Fruit fly (Drosophila melanogaster) whole organism, pupa: ENCODE results near the gene CG31176.

Experiments used
- CG10348 ChIP-seq: fragments of 200-800 bp; sonication (Bioruptor generic); IDR thresholded peaks from 2 replicates; pipeline ENCODE4 v1.3.6; 2022; ENCODE audit warnings: missing biosample characterization, missing genetic modification characterization
- CG12605 ChIP-seq: fragments of 200-800 bp; sonication (Bioruptor generic); IDR thresholded peaks from 2 replicates; pipeline ENCODE4 v1.3.6; 2022; ENCODE audit warnings: missing biosample characterization, missing genetic modification characterization
- CG13204 ChIP-seq: fragments of 200-800 bp; sonication (Bioruptor generic); optimal IDR thresholded peaks from 2 replicates; lab custom pipeline; 2018; ENCODE audit warnings: missing biosample characterization, mild to moderate bottlenecking, missing genetic modification characterization, moderate library complexity
- CG14655 ChIP-seq: fragments of 200-800 bp; sonication (Bioruptor generic); optimal IDR thresholded peaks from 3 replicates; lab custom pipeline; 2017; ENCODE audit warnings: mild to moderate bottlenecking, missing biosample characterization, missing genetic modification reagents, missing genetic modification characterization
- CG15710 ChIP-seq: fragments of 200-800 bp; sonication (Bioruptor generic); optimal IDR thresholded peaks from 2 replicates; lab custom pipeline; 2018; ENCODE audit warnings: missing biosample characterization, mild to moderate bottlenecking, missing genetic modification characterization, moderate library complexity
- CG17806 ChIP-seq: fragments of 200-800 bp; sonication (Bioruptor generic); optimal IDR thresholded peaks from 2 replicates; lab custom pipeline; 2018; ENCODE audit warnings: missing biosample characterization, mild to moderate bottlenecking, missing genetic modification characterization, moderate library complexity
- CG32121 ChIP-seq: fragments of 200-800 bp; sonication (Bioruptor generic); IDR thresholded peaks from 2 replicates; pipeline ENCODE4 v1.3.6; 2022; ENCODE audit warnings: missing biosample characterization, missing genetic modification characterization
- CG34367 ChIP-seq: fragments of 200-800 bp; sonication (Bioruptor generic); optimal IDR thresholded peaks from 2 replicates; lab custom pipeline; 2018; ENCODE audit warnings: missing biosample characterization, mild to moderate bottlenecking, missing genetic modification characterization
- CG4496 ChIP-seq: fragments of 200-800 bp; sonication (Bioruptor generic); IDR thresholded peaks from 3 replicates; pipeline ENCODE4 v1.3.6; 2022; ENCODE audit warnings: missing biosample characterization, missing genetic modification characterization
- CG8159 ChIP-seq: fragments of 200-800 bp; sonication (Bioruptor generic); optimal IDR thresholded peaks from 3 replicates; lab custom pipeline; 2018; ENCODE audit warnings: missing biosample characterization, mild to moderate bottlenecking, missing genetic modification characterization, moderate library complexity
- CG8301 ChIP-seq: fragments of 200-800 bp; sonication (Bioruptor generic); optimal IDR thresholded peaks from 2 replicates; lab custom pipeline; 2018; ENCODE audit warnings: missing biosample characterization, mild to moderate bottlenecking, missing genetic modification characterization
- CG9948 ChIP-seq: fragments of 200-800 bp; sonication (Bioruptor generic); optimal IDR thresholded peaks from 2 replicates; lab custom pipeline; 2018; ENCODE audit warnings: missing biosample characterization, mild to moderate bottlenecking, missing genetic modification characterization, moderate library complexity
- D1 ChIP-seq: fragments of 200-800 bp; sonication (Bioruptor generic); optimal IDR thresholded peaks from 2 replicates; lab custom pipeline; 2018; ENCODE audit warnings: missing biosample characterization, mild to moderate bottlenecking, missing genetic modification characterization, moderate library complexity
- EcR ChIP-seq: fragments of 200-800 bp; sonication (Bioruptor generic); optimal IDR thresholded peaks from 3 replicates; lab custom pipeline; 2019; ENCODE audit warnings: missing biosample characterization, missing genetic modification characterization, mild to moderate bottlenecking, moderate library complexity, missing genetic modification reagents
- Ets98B ChIP-seq: fragments of 200-800 bp; sonication (Bioruptor generic); IDR thresholded peaks from 2 replicates; pipeline ENCODE4 v1.3.6; 2022; ENCODE audit warnings: missing biosample characterization, missing genetic modification characterization
- Pif1A ChIP-seq: fragments of 200-800 bp; sonication (Bioruptor generic); optimal IDR thresholded peaks from 3 replicates; lab custom pipeline; 2016; ENCODE audit warnings: missing biosample characterization, missing genetic modification characterization
- Pif1B ChIP-seq: fragments of 200-800 bp; sonication (Bioruptor generic); optimal IDR thresholded peaks from 3 replicates; lab custom pipeline; 2016; ENCODE audit warnings: missing biosample characterization, missing genetic modification characterization
- Snoo ChIP-seq: fragments of 200-800 bp; sonication (Bioruptor generic); optimal IDR thresholded peaks from 3 replicates; lab custom pipeline; 2017; ENCODE audit warnings: missing biosample characterization, mild to moderate bottlenecking, missing genetic modification characterization, inconsistent platforms
- fd96Ca ChIP-seq: fragments of 200-800 bp; sonication (Bioruptor generic); IDR thresholded peaks from 3 replicates; pipeline ENCODE4 v1.3.6; 2022; ENCODE audit warnings: missing biosample characterization, missing genetic modification characterization
- gl ChIP-seq: fragments of 200-800 bp; sonication (Bioruptor generic); optimal IDR thresholded peaks from 2 replicates; lab custom pipeline; 2018; ENCODE audit warnings: missing biosample characterization, mild to moderate bottlenecking, missing genetic modification characterization
- rn ChIP-seq: fragments of 200-800 bp; sonication (Bioruptor generic); IDR thresholded peaks from 2 replicates; pipeline ENCODE4 v1.3.6; 2022; ENCODE audit warnings: missing biosample characterization, missing genetic modification characterization

The CG31176 gene

DNA sequence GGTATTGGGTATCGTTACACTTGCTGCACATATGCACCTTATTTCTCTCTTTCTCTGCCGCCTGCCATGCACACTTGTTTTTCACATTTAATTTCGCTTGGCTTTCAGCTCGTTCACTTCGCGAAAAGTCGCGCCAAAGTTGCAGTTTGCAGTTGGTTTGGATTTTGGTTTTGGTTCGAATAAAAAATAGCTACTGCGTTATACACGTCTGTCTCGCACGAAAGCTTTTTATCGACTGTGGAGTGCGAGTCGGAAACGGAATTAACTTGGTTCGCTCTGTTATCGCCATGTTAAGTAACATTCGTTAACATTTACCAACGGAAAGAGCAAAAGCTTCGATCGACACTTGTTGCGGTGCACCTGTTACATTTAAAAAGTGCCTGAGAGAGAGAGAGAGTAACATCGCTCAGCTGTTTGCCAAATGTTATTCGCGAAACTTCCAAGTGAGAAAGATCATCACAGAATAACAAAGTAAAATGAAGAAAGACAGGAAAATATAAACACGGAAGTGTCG, at the start of gene CG31176:
CG31176 (minus strand) TSS at position 241 of the 514 bp plus-strand sequence.
- TF ChIP-seq CG9948 (tag; lab: Kevin White, UChicago) (no peak), CG12605 (GFP tag; lab: Robert Waterston, UW) (peak; percentile 11; the same call in 1 of the 2 replicates)

DNA sequence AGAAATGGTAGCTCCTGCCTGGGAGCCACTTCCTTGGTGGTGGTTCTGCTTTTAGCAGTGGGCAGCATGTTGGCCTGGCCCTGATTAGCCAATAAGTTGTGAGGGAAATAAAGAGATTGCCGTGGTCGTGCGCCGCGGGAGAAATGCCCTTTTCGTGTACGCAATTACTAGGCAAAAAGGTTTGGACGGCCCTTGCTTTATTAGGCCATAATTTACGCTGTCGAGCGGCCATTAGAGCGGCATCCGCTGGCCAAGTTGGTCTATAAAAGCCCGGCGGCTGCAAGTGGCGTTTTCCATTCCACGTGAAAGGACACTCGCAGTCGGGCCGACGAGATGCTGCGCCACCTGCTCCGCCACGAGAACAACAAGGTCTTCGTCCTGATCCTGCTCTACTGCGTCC, 49.8 kb upstream of the CG31176 start, which contains the start of gene Burs:
Burs (plus strand) TSS at position 301 of the 400 bp plus-strand sequence.
- TF ChIP-seq gl (tag; lab: Kevin White, UChicago) (no peak), rn (GFP tag; lab: Robert Waterston, UW) (no peak), CG34367 (tag; lab: Kevin White, UChicago) (no peak), CG17806 (tag; lab: Kevin White, UChicago) (no peak), EcR (GFP tag; lab: Kevin White, UChicago) (no peak), CG8159 (tag; lab: Kevin White, UChicago) (no peak), CG15710 (no peak)

DNA sequence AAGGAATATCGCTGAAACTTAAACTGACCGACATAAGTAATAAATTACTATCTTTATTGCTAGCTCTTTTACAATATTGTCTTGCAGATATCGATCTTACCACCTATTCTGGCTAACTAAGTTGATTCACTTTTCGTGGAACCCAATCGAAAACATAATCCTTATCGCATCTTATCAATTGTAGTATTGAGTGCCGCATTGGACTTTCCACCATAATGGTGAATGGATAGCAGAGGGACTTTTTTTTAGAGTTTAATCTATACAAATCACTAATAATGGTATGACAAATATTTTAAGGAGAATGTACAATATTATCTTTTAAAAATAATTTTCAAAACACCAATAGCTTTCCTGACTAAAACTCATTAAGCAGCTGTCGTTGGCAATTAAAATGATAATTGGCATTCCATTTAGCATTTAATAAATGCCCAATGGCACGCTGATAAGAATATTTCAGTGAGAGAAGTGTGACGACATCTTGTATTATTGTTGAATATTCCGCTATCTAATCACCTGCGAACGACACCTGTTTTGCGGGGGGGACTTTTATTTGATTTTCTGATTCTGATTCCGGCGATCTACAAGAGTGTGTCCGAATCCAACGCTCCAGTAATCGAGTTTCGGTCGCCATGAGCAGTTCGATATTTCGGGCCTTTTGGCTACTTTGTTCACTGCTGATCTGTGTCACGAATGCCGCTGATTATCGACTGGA, 38.8 kb upstream of the CG31176 start, which contains the start of gene CG42335:
CG42335 (plus strand) TSS at position 620 of the 712 bp plus-strand sequence.
- TF ChIP-seq CG9948 (tag; lab: Kevin White, UChicago) = no peak
- no peak for TF ChIP-seq EcR (GFP tag; lab: Kevin White, UChicago)
- TF ChIP-seq fd96Ca (GFP tag; lab: Robert Waterston, UW) = no peak
- no peak for TF ChIP-seq CG8159 (tag; lab: Kevin White, UChicago)
- TF ChIP-seq CG17806 (tag; lab: Kevin White, UChicago) = no peak
- no peak for TF ChIP-seq CG8301
- TF ChIP-seq CG12605 (GFP tag; lab: Robert Waterston, UW) = no peak
- TF ChIP-seq CG14655 (GFP tag; lab: Kevin White, UChicago) = no peak
- TF ChIP-seq CG32121 (GFP tag; lab: Robert Waterston, UW) = no peak
- TF ChIP-seq D1 = no peak
- no peak for TF ChIP-seq CG4496 (GFP tag; lab: Robert Waterston, UW)
- TF ChIP-seq Snoo (tag; lab: Kevin White, UChicago) = no peak
- TF ChIP-seq Pif1B (GFP tag; lab: Kevin White, UChicago) = no peak
- no peak for TF ChIP-seq rn (GFP tag; lab: Robert Waterston, UW)
- no peak for TF ChIP-seq CG34367 (tag; lab: Kevin White, UChicago)
- TF ChIP-seq CG10348 = no peak
- TF ChIP-seq gl (tag; lab: Kevin White, UChicago) = no peak
- TF ChIP-seq Pif1A (GFP tag; lab: Kevin White, UChicago) = no peak
- no peak for TF ChIP-seq CG13204 (GFP tag; lab: Kevin White, UChicago)
- TF ChIP-seq CG15710 = no peak

DNA sequence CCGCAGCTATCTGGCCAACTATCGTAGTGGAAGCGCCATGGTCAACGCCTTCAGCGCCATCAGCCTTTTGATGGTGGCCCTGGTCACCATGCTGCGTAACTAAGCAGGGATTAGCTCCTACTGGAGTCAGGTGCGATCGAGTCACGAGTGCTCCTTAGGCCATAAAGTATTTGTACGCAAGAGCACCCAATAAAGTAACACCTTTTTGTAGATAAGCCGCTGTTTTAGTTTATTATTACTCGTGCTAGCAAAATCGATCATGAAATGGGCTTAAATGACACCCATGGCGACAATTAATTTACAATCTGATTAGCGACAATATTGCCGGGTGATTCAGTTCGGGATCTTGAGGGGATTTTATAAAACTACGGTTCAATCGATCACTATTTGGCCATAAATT, 38.1 kb upstream of the CG31176 start:
- no peak for TF ChIP-seq CG32121 (GFP tag; lab: Robert Waterston, UW)
- TF ChIP-seq Pif1B (GFP tag; lab: Kevin White, UChicago) = no peak
- TF ChIP-seq rn (GFP tag; lab: Robert Waterston, UW) = no peak
- TF ChIP-seq D1 = no peak
- TF ChIP-seq CG8301 = no peak
- TF ChIP-seq EcR (GFP tag; lab: Kevin White, UChicago) = no peak
- no peak for TF ChIP-seq CG4496 (GFP tag; lab: Robert Waterston, UW)
- TF ChIP-seq CG14655 (GFP tag; lab: Kevin White, UChicago) = no peak
- no peak for TF ChIP-seq CG8159 (tag; lab: Kevin White, UChicago)
- no peak for TF ChIP-seq CG13204 (GFP tag; lab: Kevin White, UChicago)
- TF ChIP-seq fd96Ca (GFP tag; lab: Robert Waterston, UW) = no peak
- no peak for TF ChIP-seq Snoo (tag; lab: Kevin White, UChicago)
- no peak for TF ChIP-seq CG15710
- TF ChIP-seq CG34367 (tag; lab: Kevin White, UChicago) = no peak
- TF ChIP-seq, all 21 proteins: peak for 0

DNA sequence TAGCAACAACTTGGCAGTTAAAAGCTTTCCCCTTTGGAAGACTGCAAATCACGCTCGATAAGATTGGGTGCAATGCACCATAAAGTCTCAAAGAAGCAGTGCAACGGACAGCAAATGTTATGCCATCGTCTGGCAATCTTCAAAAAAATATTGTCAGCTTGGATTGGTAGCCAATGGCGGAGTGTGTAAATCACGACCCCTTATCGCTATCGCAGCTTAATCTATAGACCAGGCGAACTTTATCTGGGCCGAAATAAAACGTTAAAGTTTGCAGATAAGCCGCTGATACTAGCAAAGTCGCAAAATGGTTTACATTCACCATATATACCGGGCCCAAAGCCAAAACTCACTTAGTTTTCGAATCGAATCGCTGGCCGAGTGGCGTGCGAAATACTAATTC, 34.5 kb upstream of the CG31176 start, which contains the start of gene CG31198:
CG31198 (plus strand) TSS at position 351 of the 400 bp plus-strand sequence.
- TF ChIP-seq CG10348 (no peak), Snoo (tag; lab: Kevin White, UChicago) (no peak), Pif1A (GFP tag; lab: Kevin White, UChicago) (no peak), CG8159 (tag; lab: Kevin White, UChicago) (no peak), CG9948 (tag; lab: Kevin White, UChicago) (no peak), gl (tag; lab: Kevin White, UChicago) (no peak), Ets98B (GFP tag; lab: Robert Waterston, UW) (no peak), CG14655 (GFP tag; lab: Kevin White, UChicago) (no peak), D1 (no peak)
- TF ChIP-seq, all 21 proteins: peak for 0

DNA sequence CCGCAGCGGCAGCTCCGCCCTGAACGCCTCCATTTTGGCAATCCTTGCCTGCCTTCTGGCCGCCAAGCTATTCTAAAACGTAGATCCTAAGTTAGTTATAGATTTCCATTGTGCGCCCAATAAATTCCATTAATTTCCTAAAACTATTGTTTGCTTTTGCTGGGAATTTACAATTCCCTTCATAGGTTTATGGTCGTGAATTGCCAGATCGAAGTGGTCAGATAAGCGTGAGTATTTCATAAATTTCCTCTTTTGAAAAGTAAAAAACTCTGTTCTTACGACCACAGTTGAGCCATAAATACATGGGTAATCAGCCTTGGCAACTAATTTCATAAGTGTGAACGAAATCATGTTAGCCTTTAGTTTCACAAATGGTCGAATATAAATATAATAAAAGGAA, 33.6 kb upstream of the CG31176 start:
- TF ChIP-seq fd96Ca (GFP tag; lab: Robert Waterston, UW) = no peak
- TF ChIP-seq EcR (GFP tag; lab: Kevin White, UChicago) = no peak
